Worm (Caenorhabditis elegans) whole organism, young adult: ENCODE measurements around the gene Y45F10B.9.
"Not testable (repeated sequence)": the region's sequence is repeated elsewhere in the genome, so short reads cannot be mapped to it uniquely, and the experiment has no call there.

Experiments
- dpl-1 ChIP-seq: fragments of 150-350 bp; optimal IDR thresholded peaks from 2 replicates; lab custom pipeline; 2014; ENCODE audit warnings: missing biosample characterization, missing genetic modification reagents, missing genetic modification characterization
- sea-2 ChIP-seq: fragments of 200-800 bp; sonication (Bioruptor generic); IDR thresholded peaks from 2 replicates; pipeline ENCODE4 v1.3.6; 2022; ENCODE audit warnings: missing genetic modification characterization, missing compliant biosample characterization
- unc-130 ChIP-seq: sonication (generic microtip); optimal IDR thresholded peaks from 2 replicates; lab custom pipeline; 2016; ENCODE audit warnings: missing genetic modification reagents, missing genetic modification characterization, missing compliant biosample characterization
- unc-62 ChIP-seq: fragments of 150-350 bp; optimal IDR thresholded peaks from 2 replicates; lab custom pipeline; 2014; ENCODE audit warnings: missing biosample characterization, missing genetic modification reagents, missing genetic modification characterization

DNA sequence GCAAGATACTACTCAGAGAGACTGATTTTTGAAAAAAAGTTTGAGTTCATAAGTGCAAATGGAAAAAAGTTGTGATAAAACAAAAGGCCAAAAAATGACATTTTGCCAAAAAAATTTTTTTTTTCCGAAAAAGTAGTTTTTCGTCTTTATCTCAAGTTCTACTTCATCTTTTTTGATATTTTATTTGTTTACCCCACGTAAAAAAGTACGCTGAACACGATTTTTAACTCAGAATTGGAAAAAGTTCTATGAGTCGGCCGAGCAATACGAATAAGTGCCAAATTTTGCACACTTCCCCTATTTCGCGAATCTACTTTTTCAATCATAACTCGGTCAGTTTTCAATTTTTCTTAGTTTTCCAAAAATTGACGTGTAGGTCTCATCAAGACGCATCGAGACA, 18.8 kb downstream of the Y45F10B.9 start, which contains the start of gene sru-16:
- not testable (repeated sequence) for TF ChIP-seq unc-62; dpl-1 (GFP tag; lab: Kevin White, UChicago); sea-2 (GFP tag; lab: Robert Waterston, UW); unc-130 (GFP tag; lab: Kevin White, UChicago)
